Fruit fly (Drosophila melanogaster): ENCODE measurements around the gene CG14983.

The CG14983 gene

dm6 chr3L:3935567-3936207 lies 13.4 kb downstream of the CG14983 start, which contains the start of gene Eip63F-1 (continued):
- no peak for TF ChIP-seq CG2116 (GFP tag; optimal IDR thresholded peaks at IDR 0.05)
- no peak for TF ChIP-seq gt (GFP tag; IDR thresholded peaks at IDR 0.05)
- TF ChIP-seq dmrt11E (tag; optimal IDR thresholded peaks at IDR 0.05), result no peak
- no peak for TF ChIP-seq Dref (GFP tag; IDR thresholded peaks at IDR 0.05)
- no peak for TF ChIP-seq lov (optimal IDR thresholded peaks at IDR 0.05)
- no peak for TF ChIP-seq lov (GFP tag; IDR thresholded peaks at IDR 0.05)
- no peak for TF ChIP-seq CG8765 (GFP tag; IDR thresholded peaks at IDR 0.05)
- TF ChIP-seq CG1024 (GFP tag; IDR thresholded peaks at IDR 0.05), result peak; percentile 30; the same call in 1 of the 2 replicates
- TF ChIP-seq CG12104 (GFP tag; optimal IDR thresholded peaks at IDR 0.05), result peak; percentile 43
- TF ChIP-seq Bdp1 (GFP tag; optimal IDR thresholded peaks at IDR 0.05), result no peak
- TF ChIP-seq Rfx (GFP tag; IDR thresholded peaks at IDR 0.05), result peak; percentile 68
- no peak for TF ChIP-seq CG9797 (GFP tag; optimal IDR thresholded peaks at IDR 0.05)
- no peak for TF ChIP-seq fd102C (GFP tag; optimal IDR thresholded peaks at IDR 0.05)
- peak; percentile 53 for TF ChIP-seq Hr3 (GFP tag; optimal IDR thresholded peaks at IDR 0.05)
- no peak for TF ChIP-seq CG11085 (GFP tag; IDR thresholded peaks at IDR 0.05)
- no peak for TF ChIP-seq bab2 (GFP tag; optimal IDR thresholded peaks at IDR 0.05)
- TF ChIP-seq al (GFP tag; IDR thresholded peaks at IDR 0.05), result peak; percentile 54; the same call in 1 of the 2 replicates
- TF ChIP-seq nerfin-2 (GFP tag; IDR thresholded peaks at IDR 0.05; ENCODE audit: partially characterized antibody), result no peak
- TF ChIP-seq CG6689 (GFP tag; IDR thresholded peaks at IDR 0.05), result peak; percentile 27; the same call in 1 of the 2 replicates
- TF ChIP-seq CG10267 (tag; optimal IDR thresholded peaks at IDR 0.05), result peak; percentile 54
- no peak for TF ChIP-seq CG17802 (tag; optimal IDR thresholded peaks at IDR 0.05)
- TF ChIP-seq trem (tag; optimal IDR thresholded peaks at IDR 0.05), result peak; percentile 28
- peak; percentile 56 for TF ChIP-seq HLH3B (GFP tag; IDR thresholded peaks at IDR 0.05)
- no peak for TF ChIP-seq oc (tag; optimal IDR thresholded peaks at IDR 0.05)
- no peak for TF ChIP-seq Dll (GFP tag; IDR thresholded peaks at IDR 0.05; ENCODE audit: partially characterized antibody)
- peak; percentile 63 for TF ChIP-seq CG10654 (GFP tag; optimal IDR thresholded peaks at IDR 0.05)
- TF ChIP-seq inv (GFP tag; IDR thresholded peaks at IDR 0.05; ENCODE audit: partially characterized antibody), result no peak
- no peak for TF ChIP-seq Elba2 (GFP tag; optimal IDR thresholded peaks at IDR 0.05)
- TF ChIP-seq CG7372 (GFP tag; IDR thresholded peaks at IDR 0.05), result 0 out of 2 replicates have a peak, but pooled peaks have one; percentile 16
- TF ChIP-seq her (GFP tag; optimal IDR thresholded peaks at IDR 0.05), result no peak
- TF ChIP-seq vfl (GFP tag; optimal IDR thresholded peaks at IDR 0.05), result no peak
- no peak for TF ChIP-seq bbx (GFP tag; IDR thresholded peaks at IDR 0.05; ENCODE audit: partially characterized antibody)
- TF ChIP-seq CG14014 (GFP tag; IDR thresholded peaks at IDR 0.05), result peak; percentile 29; the same call in 1 of the 2 replicates
- no peak for TF ChIP-seq sim (GFP tag; IDR thresholded peaks at IDR 0.05)
- peak; percentile 55 for TF ChIP-seq org-1 (GFP tag; optimal IDR thresholded peaks at IDR 0.05)
- no peak for TF ChIP-seq tx (GFP tag; optimal IDR thresholded peaks at IDR 0.05)
- TF ChIP-seq vnd (GFP tag; IDR thresholded peaks at IDR 0.05; ENCODE audit: partially characterized antibody), result no peak
- no peak for TF ChIP-seq CG3163 (GFP tag; optimal IDR thresholded peaks at IDR 0.05)
- TF ChIP-seq nau (GFP tag; optimal IDR thresholded peaks at IDR 0.05), result peak; percentile 39
- peak; percentile 49 for TF ChIP-seq CG12155 (GFP tag; optimal IDR thresholded peaks at IDR 0.05)
- TF ChIP-seq Aef1 (GFP tag; IDR thresholded peaks at IDR 0.05), result peak; percentile 38; the same call in 1 of the 3 replicates
- peak; percentile 51 for TF ChIP-seq odd (GFP tag; optimal IDR thresholded peaks at IDR 0.05)
- TF ChIP-seq CG32532 (GFP tag; IDR thresholded peaks at IDR 0.05), result peak; percentile 55
- TF ChIP-seq fu2 (GFP tag; optimal IDR thresholded peaks at IDR 0.05), result no peak
- TF ChIP-seq Jarid2 (GFP tag; optimal IDR thresholded peaks at IDR 0.05), result peak; percentile 60
- no peak; the same call in 2 of the 3 replicates for TF ChIP-seq croc (GFP tag; conservative IDR thresholded peaks at IDR 0.05)
- TF ChIP-seq p53 (GFP tag; optimal IDR thresholded peaks at IDR 0.05), result no peak
- no peak for TF ChIP-seq Dip3 (GFP tag; optimal IDR thresholded peaks at IDR 0.05)
- peak; percentile 36 for TF ChIP-seq CG10274 (GFP tag; optimal IDR thresholded peaks at IDR 0.05)
- no peak for TF ChIP-seq Tbp (GFP tag; optimal IDR thresholded peaks at IDR 0.05)
- TF ChIP-seq hb (GFP tag; IDR thresholded peaks at IDR 0.05; ENCODE audit: partially characterized antibody), result no peak
